Fruit fly (Drosophila melanogaster) whole organism, pupa: ENCODE data around the gene CG15822.

Experiments
- CG10348 ChIP-seq: fragments of 200-800 bp; sonication (Bioruptor generic); IDR thresholded peaks from 2 replicates; pipeline ENCODE4 v1.3.6; 2022; ENCODE audit warnings: missing biosample characterization, missing genetic modification characterization
- CG12605 ChIP-seq: fragments of 200-800 bp; sonication (Bioruptor generic); IDR thresholded peaks from 2 replicates; pipeline ENCODE4 v1.3.6; 2022; ENCODE audit warnings: missing biosample characterization, missing genetic modification characterization
- CG13204 ChIP-seq: fragments of 200-800 bp; sonication (Bioruptor generic); optimal IDR thresholded peaks from 2 replicates; lab custom pipeline; 2018; ENCODE audit warnings: missing biosample characterization, mild to moderate bottlenecking, missing genetic modification characterization, moderate library complexity
- CG14655 ChIP-seq: fragments of 200-800 bp; sonication (Bioruptor generic); optimal IDR thresholded peaks from 3 replicates; lab custom pipeline; 2017; ENCODE audit warnings: mild to moderate bottlenecking, missing biosample characterization, missing genetic modification reagents, missing genetic modification characterization
- CG15710 ChIP-seq: fragments of 200-800 bp; sonication (Bioruptor generic); optimal IDR thresholded peaks from 2 replicates; lab custom pipeline; 2018; ENCODE audit warnings: missing biosample characterization, mild to moderate bottlenecking, missing genetic modification characterization, moderate library complexity
- CG17806 ChIP-seq: fragments of 200-800 bp; sonication (Bioruptor generic); optimal IDR thresholded peaks from 2 replicates; lab custom pipeline; 2018; ENCODE audit warnings: missing biosample characterization, mild to moderate bottlenecking, missing genetic modification characterization, moderate library complexity
- CG32121 ChIP-seq: fragments of 200-800 bp; sonication (Bioruptor generic); IDR thresholded peaks from 2 replicates; pipeline ENCODE4 v1.3.6; 2022; ENCODE audit warnings: missing biosample characterization, missing genetic modification characterization
- CG34367 ChIP-seq: fragments of 200-800 bp; sonication (Bioruptor generic); optimal IDR thresholded peaks from 2 replicates; lab custom pipeline; 2018; ENCODE audit warnings: missing biosample characterization, mild to moderate bottlenecking, missing genetic modification characterization
- CG4496 ChIP-seq: fragments of 200-800 bp; sonication (Bioruptor generic); IDR thresholded peaks from 3 replicates; pipeline ENCODE4 v1.3.6; 2022; ENCODE audit warnings: missing biosample characterization, missing genetic modification characterization
- CG8159 ChIP-seq: fragments of 200-800 bp; sonication (Bioruptor generic); optimal IDR thresholded peaks from 3 replicates; lab custom pipeline; 2018; ENCODE audit warnings: missing biosample characterization, mild to moderate bottlenecking, missing genetic modification characterization, moderate library complexity
- CG8301 ChIP-seq: fragments of 200-800 bp; sonication (Bioruptor generic); optimal IDR thresholded peaks from 2 replicates; lab custom pipeline; 2018; ENCODE audit warnings: missing biosample characterization, mild to moderate bottlenecking, missing genetic modification characterization
- CG9948 ChIP-seq: fragments of 200-800 bp; sonication (Bioruptor generic); optimal IDR thresholded peaks from 2 replicates; lab custom pipeline; 2018; ENCODE audit warnings: missing biosample characterization, mild to moderate bottlenecking, missing genetic modification characterization, moderate library complexity
- D1 ChIP-seq: fragments of 200-800 bp; sonication (Bioruptor generic); optimal IDR thresholded peaks from 2 replicates; lab custom pipeline; 2018; ENCODE audit warnings: missing biosample characterization, mild to moderate bottlenecking, missing genetic modification characterization, moderate library complexity
- EcR ChIP-seq: fragments of 200-800 bp; sonication (Bioruptor generic); optimal IDR thresholded peaks from 3 replicates; lab custom pipeline; 2019; ENCODE audit warnings: missing biosample characterization, missing genetic modification characterization, mild to moderate bottlenecking, moderate library complexity, missing genetic modification reagents
- Ets98B ChIP-seq: fragments of 200-800 bp; sonication (Bioruptor generic); IDR thresholded peaks from 2 replicates; pipeline ENCODE4 v1.3.6; 2022; ENCODE audit warnings: missing biosample characterization, missing genetic modification characterization
- Pif1A ChIP-seq: fragments of 200-800 bp; sonication (Bioruptor generic); optimal IDR thresholded peaks from 3 replicates; lab custom pipeline; 2016; ENCODE audit warnings: missing biosample characterization, missing genetic modification characterization
- Pif1B ChIP-seq: fragments of 200-800 bp; sonication (Bioruptor generic); optimal IDR thresholded peaks from 3 replicates; lab custom pipeline; 2016; ENCODE audit warnings: missing biosample characterization, missing genetic modification characterization
- Snoo ChIP-seq: fragments of 200-800 bp; sonication (Bioruptor generic); optimal IDR thresholded peaks from 3 replicates; lab custom pipeline; 2017; ENCODE audit warnings: missing biosample characterization, mild to moderate bottlenecking, missing genetic modification characterization, inconsistent platforms
- fd96Ca ChIP-seq: fragments of 200-800 bp; sonication (Bioruptor generic); IDR thresholded peaks from 3 replicates; pipeline ENCODE4 v1.3.6; 2022; ENCODE audit warnings: missing biosample characterization, missing genetic modification characterization
- gl ChIP-seq: fragments of 200-800 bp; sonication (Bioruptor generic); optimal IDR thresholded peaks from 2 replicates; lab custom pipeline; 2018; ENCODE audit warnings: missing biosample characterization, mild to moderate bottlenecking, missing genetic modification characterization
- rn ChIP-seq: fragments of 200-800 bp; sonication (Bioruptor generic); IDR thresholded peaks from 2 replicates; pipeline ENCODE4 v1.3.6; 2022; ENCODE audit warnings: missing biosample characterization, missing genetic modification characterization

CG15822 gene

dm6 chr3L:2114687-2115444 lies 48.8 kb downstream of the CG15822 start:
- TF ChIP-seq CG10348 (GFP tag; lab: Robert Waterston, UW) (no peak), CG13204 (no peak), fd96Ca (no peak), CG34367 (tag; lab: Kevin White, UChicago) (no peak), D1 (tag; lab: Kevin White, UChicago) (no peak), Pif1B (GFP tag; lab: Kevin White, UChicago) (no peak), rn (no peak), CG17806 (tag; lab: Kevin White, UChicago) (no peak), Snoo (tag; lab: Kevin White, UChicago) (no peak), CG4496 (no peak), CG15710 (tag; lab: Kevin White, UChicago) (no peak), CG32121 (no peak), gl (tag; lab: Kevin White, UChicago) (no peak), Ets98B (no peak)

DNA sequence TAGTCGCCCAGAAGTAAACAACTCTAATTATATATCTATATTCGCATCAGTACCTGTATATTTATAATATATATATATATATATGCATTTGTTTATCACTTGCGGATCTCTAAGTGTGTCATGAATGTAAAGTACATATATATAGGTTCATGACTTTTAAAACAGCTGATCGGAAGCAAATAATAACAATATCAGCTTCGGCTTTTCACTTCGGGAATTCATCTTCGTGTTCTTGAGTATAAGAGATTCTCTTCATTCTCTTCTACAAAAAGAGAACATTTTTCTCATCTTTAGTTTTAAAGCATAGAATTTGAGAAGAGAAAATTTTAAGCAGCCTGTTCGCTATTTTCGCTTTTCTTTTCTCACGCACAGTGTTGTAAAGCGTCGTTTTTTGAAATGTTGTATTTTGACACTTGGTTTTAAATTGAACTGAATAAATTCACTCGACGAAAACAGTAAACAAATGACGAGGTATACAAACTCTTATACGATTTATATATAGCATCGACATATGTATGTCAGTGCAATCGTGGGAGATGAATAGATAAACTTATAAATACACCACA lies 56.3 kb downstream of the CG15822 start:
- no peak for TF ChIP-seq EcR (GFP tag; lab: Kevin White, UChicago)
- no peak for TF ChIP-seq CG8159 (tag; lab: Kevin White, UChicago)
- no peak for TF ChIP-seq CG9948
- no peak for TF ChIP-seq Pif1B (GFP tag; lab: Kevin White, UChicago)
- no peak for TF ChIP-seq CG4496
- TF ChIP-seq D1 (tag; lab: Kevin White, UChicago), result no peak
- TF ChIP-seq Ets98B, result no peak
- no peak for TF ChIP-seq CG15710 (tag; lab: Kevin White, UChicago)
- TF ChIP-seq CG13204, result no peak
- TF ChIP-seq CG17806 (tag; lab: Kevin White, UChicago), result no peak
- no peak for TF ChIP-seq CG14655 (GFP tag; lab: Kevin White, UChicago)
- no peak for TF ChIP-seq CG32121
- no peak for TF ChIP-seq CG12605 (GFP tag; lab: Robert Waterston, UW)
- no peak for TF ChIP-seq CG8301 (tag; lab: Kevin White, UChicago)
- no peak for TF ChIP-seq rn
- TF ChIP-seq Snoo (tag; lab: Kevin White, UChicago), result no peak
- no peak for TF ChIP-seq CG10348 (GFP tag; lab: Robert Waterston, UW)
- no peak for TF ChIP-seq gl (tag; lab: Kevin White, UChicago)
- TF ChIP-seq Pif1A, result no peak
- TF ChIP-seq CG34367 (tag; lab: Kevin White, UChicago), result no peak
